Worm (Caenorhabditis elegans): ENCODE data around the gene sfxn-1.1.

DNA sequence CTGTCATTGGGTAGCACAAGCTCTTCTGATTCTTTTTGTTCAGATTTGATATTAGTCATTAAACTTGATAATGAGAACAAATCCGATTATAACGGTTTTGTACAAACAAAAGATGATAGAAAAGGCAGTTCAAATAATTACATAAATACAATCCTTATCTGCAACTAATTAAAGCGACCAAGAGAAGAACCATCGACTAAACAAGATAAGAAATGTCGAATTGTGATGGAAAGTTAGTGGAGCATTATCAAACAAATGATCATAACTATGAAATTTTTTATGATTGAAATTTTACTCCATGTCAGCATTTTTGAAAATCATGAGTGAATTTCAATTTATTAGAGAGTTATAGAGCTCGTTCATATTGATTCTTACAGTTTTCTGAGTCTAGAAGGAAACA lies 50.3 kb downstream of the sfxn-1.1 start, which contains the start of gene chil-23:
- TF ChIP-seq fkh-10 (GFP tag; optimal IDR thresholded peaks at IDR 0.05) (no peak), nhr-237 (tag; optimal IDR thresholded peaks at IDR 0.05) (no peak), unc-62 (GFP tag; optimal IDR thresholded peaks at IDR 0.05) (no peak), dpl-1 (GFP tag; optimal IDR thresholded peaks at IDR 0.05) (no peak), aly-2 (tag; optimal IDR thresholded peaks at IDR 0.05) (no peak), alr-1 (tag; optimal IDR thresholded peaks at IDR 0.05; ENCODE audit: borderline replicate concordance) (no peak), unc-86 (tag; optimal IDR thresholded peaks at IDR 0.05) (no peak), ama-1 (optimal IDR thresholded peaks at IDR 0.05) (no peak), ztf-11 (tag; optimal IDR thresholded peaks at IDR 0.05) (no peak)
